Fruit fly (Drosophila melanogaster): ENCODE results near the gene pkaap.

DNA sequence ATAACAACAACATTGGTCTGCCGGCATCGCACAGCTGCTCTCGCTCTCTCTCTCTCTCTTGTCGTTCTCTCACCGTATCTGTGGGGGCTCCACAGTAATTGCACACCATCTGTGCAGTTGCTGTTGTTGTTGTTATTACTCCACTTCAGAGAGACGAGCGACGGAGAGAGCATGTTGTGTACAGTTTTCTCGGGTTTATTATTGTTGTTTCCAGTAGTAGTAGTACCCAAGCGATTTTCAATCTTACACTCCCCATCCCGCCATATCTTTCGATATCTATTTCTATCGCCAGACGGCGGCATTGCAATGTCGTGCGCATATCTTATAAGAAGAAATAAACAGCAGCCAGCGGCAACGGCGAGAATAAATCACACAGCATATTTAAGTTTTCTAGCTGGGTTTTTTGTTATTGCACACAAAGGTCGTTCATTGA lies 20.0 kb upstream of the pkaap start:
- TF ChIP-seq psq (GFP tag; optimal IDR thresholded peaks at IDR 0.05) (no peak), fru (GFP tag; optimal IDR thresholded peaks at IDR 0.05) (peak; percentile 86), pan (optimal IDR thresholded peaks at IDR 0.05) (no peak)
